Worm (Caenorhabditis elegans) whole organism, mixed stage, embryonic: Measurements from ENCODE around the gene mlh-1.
"Not testable (repeated sequence)": the region's sequence is repeated elsewhere in the genome, so short reads cannot be mapped to it uniquely, and the experiment has no call there.

Experiments
- M03D4.4 ChIP-seq: sonication (generic microtip); optimal IDR thresholded peaks from 2 replicates; lab custom pipeline; 2017; ENCODE audit warnings: mild to moderate bottlenecking, missing genetic modification characterization, missing compliant biosample characterization
- bed-3 ChIP-seq: fragments of 200-800 bp; sonication (Bioruptor generic); optimal IDR thresholded peaks from 3 replicates; lab custom pipeline; 2018; ENCODE audit warnings: mild to moderate bottlenecking, missing genetic modification characterization, moderate library complexity, missing compliant biosample characterization
- blmp-1 ChIP-seq: fragments of 150-350 bp; optimal IDR thresholded peaks from 2 replicates; lab custom pipeline; 2014; ENCODE audit warnings: missing biosample characterization, missing genetic modification characterization
- ceh-39 ChIP-seq: fragments of 150-350 bp; optimal IDR thresholded peaks from 2 replicates; lab custom pipeline; 2014; ENCODE audit warnings: missing biosample characterization, missing genetic modification characterization
- ceh-43 ChIP-seq: fragments of 200-800 bp; sonication (Bioruptor generic); optimal IDR thresholded peaks from 2 replicates; lab custom pipeline; 2018; ENCODE audit warnings: mild to moderate bottlenecking, missing genetic modification characterization, moderate library complexity, missing compliant biosample characterization
- ceh-83 ChIP-seq: fragments of 200-800 bp; sonication (Bioruptor generic); optimal IDR thresholded peaks from 2 replicates; lab custom pipeline; 2018; ENCODE audit warnings: mild to moderate bottlenecking, missing genetic modification characterization, missing compliant biosample characterization
- ces-1 ChIP-seq: fragments of 150-350 bp; optimal IDR thresholded peaks from 2 replicates; lab custom pipeline; 2014; ENCODE audit warnings: missing biosample characterization, missing genetic modification reagents, missing genetic modification characterization
- drap-1 ChIP-seq: fragments of 200-800 bp; sonication (Bioruptor generic); optimal IDR thresholded peaks from 3 replicates; lab custom pipeline; 2018; ENCODE audit warnings: mild to moderate bottlenecking, missing genetic modification characterization, missing compliant biosample characterization
- elt-1 ChIP-seq: sonication (generic microtip); optimal IDR thresholded peaks from 2 replicates; lab custom pipeline; 2017; ENCODE audit warnings: missing genetic modification characterization, mild to moderate bottlenecking, missing compliant biosample characterization, antibody characterized with exemption, moderate library complexity, borderline replicate concordance; ENCODE audit not compliant: insufficient read depth
- elt-3 ChIP-seq: fragments of 150-350 bp; optimal IDR thresholded peaks from 2 replicates; lab custom pipeline; 2014; ENCODE audit warnings: missing biosample characterization, missing genetic modification characterization
- flh-1 ChIP-seq: fragments of 200-800 bp; sonication (Bioruptor generic); optimal IDR thresholded peaks from 2 replicates; lab custom pipeline; 2018; ENCODE audit warnings: mild to moderate bottlenecking, missing genetic modification characterization, moderate library complexity, missing compliant biosample characterization
- hlh-1 ChIP-seq: fragments of 150-350 bp; optimal IDR thresholded peaks from 2 replicates; lab custom pipeline; 2014; ENCODE audit warnings: missing biosample characterization, missing genetic modification reagents, missing genetic modification characterization
- lin-13 ChIP-seq: fragments of 150-350 bp; optimal IDR thresholded peaks from 2 replicates; lab custom pipeline; 2014; ENCODE audit warnings: missing biosample characterization, missing genetic modification characterization
- lin-32 ChIP-seq: fragments of 200-800 bp; sonication (Bioruptor generic); optimal IDR thresholded peaks from 2 replicates; lab custom pipeline; 2018; ENCODE audit warnings: mild to moderate bottlenecking, missing genetic modification characterization, missing compliant biosample characterization
- lsy-2 ChIP-seq: fragments of 150-350 bp; optimal IDR thresholded peaks from 2 replicates; lab custom pipeline; 2014; ENCODE audit warnings: missing biosample characterization, missing genetic modification characterization
- mab-5 ChIP-seq: fragments of 150-350 bp; optimal IDR thresholded peaks from 2 replicates; lab custom pipeline; 2014; ENCODE audit warnings: missing biosample characterization, missing genetic modification characterization
- mep-1 ChIP-seq: fragments of 150-350 bp; optimal IDR thresholded peaks from 2 replicates; lab custom pipeline; 2017; ENCODE audit warnings: missing biosample characterization, missing genetic modification reagents, missing genetic modification characterization, inconsistent platforms
- mls-2 ChIP-seq: sonication (generic microtip); optimal IDR thresholded peaks from 2 replicates; lab custom pipeline; 2016; ENCODE audit warnings: mild to moderate bottlenecking, missing genetic modification characterization, moderate library complexity, missing compliant biosample characterization
- nhr-2 ChIP-seq: fragments of 150-350 bp; optimal IDR thresholded peaks from 2 replicates; lab custom pipeline; 2014; ENCODE audit warnings: missing biosample characterization, missing genetic modification characterization
- nhr-237 ChIP-seq: fragments of 150-350 bp; optimal IDR thresholded peaks from 2 replicates; lab custom pipeline; 2014; ENCODE audit warnings: missing biosample characterization, missing genetic modification characterization
- nhr-76 ChIP-seq: sonication (generic microtip); optimal IDR thresholded peaks from 2 replicates; lab custom pipeline; 2017; ENCODE audit warnings: missing biosample characterization, missing genetic modification characterization
- pha-4 ChIP-seq: fragments of 150-350 bp; optimal IDR thresholded peaks from 2 replicates; lab custom pipeline; 2018; ENCODE audit warnings: missing biosample characterization, missing genetic modification reagents, missing genetic modification characterization
- sem-2 ChIP-seq: fragments of 200-800 bp; sonication (Bioruptor generic); optimal IDR thresholded peaks from 2 replicates; lab custom pipeline; 2018; ENCODE audit warnings: mild to moderate bottlenecking, missing genetic modification characterization, missing compliant biosample characterization
- sptf-1 ChIP-seq: sonication (generic microtip); optimal IDR thresholded peaks from 2 replicates; lab custom pipeline; 2017; ENCODE audit warnings: mild to moderate bottlenecking, missing genetic modification characterization, moderate library complexity, missing compliant biosample characterization
- tbx-8 ChIP-seq: fragments of 200-800 bp; sonication (Bioruptor generic); optimal IDR thresholded peaks from 2 replicates; lab custom pipeline; 2018; ENCODE audit warnings: mild to moderate bottlenecking, missing genetic modification characterization, moderate library complexity, missing compliant biosample characterization
- unc-120 ChIP-seq: sonication (generic microtip); optimal IDR thresholded peaks from 2 replicates; lab custom pipeline; 2017; ENCODE audit warnings: missing genetic modification characterization, missing compliant biosample characterization; ENCODE audit not compliant: poor library complexity, severe bottlenecking
- unc-39 ChIP-seq: fragments of 150-350 bp; optimal IDR thresholded peaks from 2 replicates; lab custom pipeline; 2014; ENCODE audit warnings: missing biosample characterization, missing genetic modification characterization
- unc-62 ChIP-seq: fragments of 150-350 bp; optimal IDR thresholded peaks from 2 replicates; lab custom pipeline; 2014; ENCODE audit warnings: missing biosample characterization, missing genetic modification reagents, missing genetic modification characterization
- zip-8 ChIP-seq: fragments of 150-350 bp; optimal IDR thresholded peaks from 2 replicates; lab custom pipeline; 2014; ENCODE audit warnings: missing biosample characterization, missing genetic modification characterization
- ztf-11 ChIP-seq: fragments of 150-350 bp; optimal IDR thresholded peaks from 2 replicates; lab custom pipeline; 2014; ENCODE audit warnings: missing biosample characterization, missing genetic modification characterization

Gene mlh-1

ce11 chrIII:13498899-13499298 is 15.5 kb downstream of the mlh-1 start, which contains the start of gene T28A8.6:
T28A8.6 (plus strand) TSS chrIII:13499199.
- TF ChIP-seq zip-8 (tag; lab: Kevin White, UChicago); unc-120 (tag; lab: Kevin White, UChicago); ceh-43: not testable (repeated sequence)

ce11 chrIII:13495571-13495970 is 18.8 kb downstream of the mlh-1 start, which contains the start of gene T28A8.2:
T28A8.2 (minus strand) TSS chrIII:13495671.
- TF ChIP-seq ztf-11 (no peak), elt-3 (no peak), zip-8 (tag; lab: Kevin White, UChicago) (no peak), mab-5 (tag; lab: Kevin White, UChicago) (no peak), mls-2 (tag; lab: Kevin White, UChicago) (no peak), drap-1 (GFP tag; lab: Kevin White, UChicago) (no peak), nhr-237 (tag; lab: Kevin White, UChicago) (no peak), bed-3 (GFP tag; lab: Kevin White, UChicago) (no peak), unc-62 (GFP tag; lab: Kevin White, UChicago) (no peak), ceh-39 (no peak), ceh-83 (GFP tag; lab: Kevin White, UChicago) (no peak)

ce11 chrIII:13492377-13492776 is 22.0 kb downstream of the mlh-1 start, which contains the start of gene twk-40:
twk-40 (minus strand) TSS chrIII:13492477.
- TF ChIP-seq ceh-83 (GFP tag; lab: Kevin White, UChicago) (no peak), sptf-1 (no peak), ztf-11 (no peak), drap-1 (GFP tag; lab: Kevin White, UChicago) (no peak), lsy-2 (tag; lab: Kevin White, UChicago) (no peak), pha-4 (no peak), unc-62 (GFP tag; lab: Kevin White, UChicago) (no peak), hlh-1 (tag; lab: Kevin White, UChicago) (no peak), nhr-2 (tag; lab: Kevin White, UChicago) (no peak), sem-2 (GFP tag; lab: Kevin White, UChicago) (no peak), unc-120 (tag; lab: Kevin White, UChicago) (no peak), tbx-8 (GFP tag; lab: Kevin White, UChicago) (no peak)

ce11 chrIII:13484024-13484423 is 30.3 kb downstream of the mlh-1 start, which contains the start of gene acc-4:
acc-4 (minus strand) TSS chrIII:13484124.
- TF ChIP-seq elt-1 (tag; lab: Kevin White, UChicago) (no peak), drap-1 (GFP tag; lab: Kevin White, UChicago) (no peak), unc-39 (tag; lab: Kevin White, UChicago) (no peak), mep-1 (tag; lab: Kevin White, UChicago) (no peak), lsy-2 (tag; lab: Kevin White, UChicago) (no peak)

ce11 chrIII:13476682-13477081 is 37.7 kb downstream of the mlh-1 start, which contains the start of gene T27E9.6:
T27E9.6 (minus strand) TSS chrIII:13476782.
- TF ChIP-seq unc-120 (tag; lab: Kevin White, UChicago) (no peak), flh-1 (GFP tag; lab: Kevin White, UChicago) (no peak), sptf-1 (no peak), ceh-83 (GFP tag; lab: Kevin White, UChicago) (no peak), pha-4 (no peak), ceh-43 (no peak), ces-1 (GFP tag; lab: Kevin White, UChicago) (no peak), mls-2 (tag; lab: Kevin White, UChicago) (no peak), M03D4.4 (tag; lab: Kevin White, UChicago) (no peak), lin-13 (tag; lab: Kevin White, UChicago) (no peak), mab-5 (tag; lab: Kevin White, UChicago) (no peak), nhr-76 (tag; lab: Kevin White, UChicago) (no peak), lsy-2 (tag; lab: Kevin White, UChicago) (no peak), tbx-8 (GFP tag; lab: Kevin White, UChicago) (no peak), hlh-1 (tag; lab: Kevin White, UChicago) (no peak), blmp-1 (tag; lab: Kevin White, UChicago) (no peak), lin-32 (GFP tag; lab: Kevin White, UChicago) (no peak)
